Worm (Caenorhabditis elegans) whole organism, L4 larva: Measurements from ENCODE around the gene C16D9.9.

Experiments
- D1046.2 ChIP-seq: fragments of 200-800 bp; sonication (Bioruptor generic); IDR thresholded peaks from 2 replicates; pipeline ENCODE4 v1.3.6; 2022; ENCODE audit warnings: missing genetic modification characterization, missing compliant biosample characterization
- F44E2.7 ChIP-seq: fragments of 200-800 bp; sonication (Bioruptor generic); IDR thresholded peaks from 2 replicates; pipeline ENCODE4 v2.1.2; 2022; ENCODE audit warnings: missing genetic modification characterization, missing compliant biosample characterization
- Y48G9A.11 ChIP-seq: fragments of 200-800 bp; sonication (Bioruptor generic); IDR thresholded peaks from 2 replicates; pipeline ENCODE4 v1.3.6; 2022; ENCODE audit warnings: missing genetic modification reagents, missing genetic modification characterization, missing compliant biosample characterization
- Y5F2A.4 ChIP-seq: fragments of 200-800 bp; sonication (Bioruptor generic); optimal IDR thresholded peaks from 2 replicates; lab custom pipeline; 2018; ENCODE audit warnings: mild to moderate bottlenecking, missing genetic modification characterization, missing compliant biosample characterization
- Y75B8A.6 ChIP-seq: fragments of 200-800 bp; sonication (Bioruptor generic); IDR thresholded peaks from 2 replicates; pipeline ENCODE4 v1.3.6; 2022; ENCODE audit warnings: missing genetic modification reagents, missing genetic modification characterization, missing compliant biosample characterization
- ZK337.2 ChIP-seq: fragments of 200-800 bp; sonication (Bioruptor generic); IDR thresholded peaks from 2 replicates; pipeline ENCODE4 v1.3.6; 2022; ENCODE audit warnings: missing genetic modification reagents, missing genetic modification characterization, missing compliant biosample characterization
- aha-1 ChIP-seq: fragments of 150-350 bp; peaks from one replicate; lab custom pipeline; 2014; ENCODE audit warnings: missing biosample characterization, missing genetic modification characterization
- ceh-82 ChIP-seq: sonication (generic microtip); optimal IDR thresholded peaks from 2 replicates; lab custom pipeline; 2017; ENCODE audit warnings: missing biosample characterization, missing genetic modification characterization
- cey-2 ChIP-seq: sonication (generic microtip); optimal IDR thresholded peaks from 3 replicates; lab custom pipeline; 2017; ENCODE audit warnings: missing genetic modification characterization, mild to moderate bottlenecking, missing compliant biosample characterization, antibody characterized with exemption, borderline replicate concordance; ENCODE audit not compliant: insufficient read depth
- ctbp-1 ChIP-seq: fragments of 200-800 bp; sonication (Bioruptor generic); IDR thresholded peaks from 2 replicates; pipeline ENCODE4 v1.3.6; 2022; ENCODE audit warnings: missing genetic modification reagents, missing genetic modification characterization, missing compliant biosample characterization
- daf-16 ChIP-seq, 3 experiments: sonication (generic microtip); optimal IDR thresholded peaks; 2 replicates each; lab custom pipeline; 2016 to 2017; ENCODE audit warnings: missing genetic modification characterization in 3 of 3, missing genetic modification reagents in 3 of 3, mild to moderate bottlenecking in 2 of 3, missing compliant biosample characterization in 2 of 3, missing biosample characterization in 1 of 3, moderate library complexity in 1 of 3
- daf-19 ChIP-seq: fragments of 200-800 bp; sonication (Bioruptor generic); conservative IDR thresholded peaks from 2 replicates; pipeline ENCODE4 v1.3.6; 2022; ENCODE audit warnings: missing genetic modification characterization, missing compliant biosample characterization
- daf-8 ChIP-seq: fragments of 200-800 bp; sonication (Bioruptor generic); IDR thresholded peaks from 2 replicates; pipeline ENCODE4 v1.3.6; 2022; ENCODE audit warnings: missing genetic modification characterization, missing compliant biosample characterization
- dmd-6 ChIP-seq: fragments of 200-800 bp; sonication (Bioruptor generic); IDR thresholded peaks from 2 replicates; pipeline ENCODE4 v1.3.6; 2022; ENCODE audit warnings: missing genetic modification reagents, missing genetic modification characterization, missing compliant biosample characterization
- dmd-8 ChIP-seq: fragments of 200-800 bp; sonication (Bioruptor generic); IDR thresholded peaks from 2 replicates; pipeline ENCODE4 v1.3.6; 2022; ENCODE audit warnings: missing genetic modification characterization, missing compliant biosample characterization
- duxl-1 ChIP-seq: sonication (generic microtip); optimal IDR thresholded peaks from 2 replicates; lab custom pipeline; 2016; ENCODE audit warnings: mild to moderate bottlenecking, missing genetic modification characterization, moderate library complexity, missing compliant biosample characterization; ENCODE audit not compliant: poor library complexity
- dve-1 ChIP-seq: sonication (generic microtip); optimal IDR thresholded peaks from 2 replicates; lab custom pipeline; 2017; ENCODE audit warnings: antibody characterized with exemption, mild to moderate bottlenecking, missing genetic modification characterization, missing compliant biosample characterization; ENCODE audit not compliant: insufficient read depth
- fos-1 ChIP-seq: fragments of 150-350 bp; optimal IDR thresholded peaks from 2 replicates; lab custom pipeline; 2014; ENCODE audit warnings: missing biosample characterization, missing genetic modification characterization
- hif-1 ChIP-seq, 2 experiments: sonication (generic microtip); optimal IDR thresholded peaks; 2 replicates each; lab custom pipeline; 2016 to 2017; ENCODE audit warnings: missing compliant biosample characterization in 2 of 2, missing genetic modification characterization in 2 of 2, missing genetic modification reagents in 2 of 2, missing genotype in 2 of 2, mild to moderate bottlenecking in 1 of 2
- hlh-11 ChIP-seq: fragments of 200-800 bp; sonication (Bioruptor generic); optimal IDR thresholded peaks from 2 replicates; lab custom pipeline; 2018; ENCODE audit warnings: mild to moderate bottlenecking, missing genetic modification characterization, missing compliant biosample characterization
- jun-1 ChIP-seq: fragments of 150-350 bp; optimal IDR thresholded peaks from 2 replicates; lab custom pipeline; 2014; ENCODE audit warnings: missing biosample characterization, missing genetic modification reagents, missing genetic modification characterization
- lin-1 ChIP-seq: fragments of 200-800 bp; sonication (Bioruptor generic); IDR thresholded peaks from 2 replicates; pipeline ENCODE4 v1.3.6; 2022; ENCODE audit warnings: missing genetic modification reagents, missing genetic modification characterization, missing compliant biosample characterization
- lin-38 ChIP-seq: fragments of 200-800 bp; sonication (Bioruptor generic); IDR thresholded peaks from 2 replicates; pipeline ENCODE4 v1.3.6; 2022; ENCODE audit warnings: missing genetic modification reagents, missing genetic modification characterization, missing compliant biosample characterization
- lir-3 ChIP-seq: sonication (generic microtip); optimal IDR thresholded peaks from 2 replicates; lab custom pipeline; 2016; ENCODE audit warnings: mild to moderate bottlenecking, missing genetic modification characterization, missing compliant biosample characterization
- madf-5 ChIP-seq, 2 experiments: fragments of 200-800 bp; sonication (Bioruptor generic); IDR thresholded peaks; 2 replicates each; pipeline ENCODE4 v1.3.6; 2022; ENCODE audit warnings: missing compliant biosample characterization in 2 of 2, missing genetic modification characterization in 2 of 2
- mdl-1 ChIP-seq, 2 experiments: fragments of 150-350 bp in 1 of 2; sonication (generic microtip) in 1 of 2; optimal IDR thresholded peaks; 2 replicates each; lab custom pipeline; 2014 to 2017; ENCODE audit warnings: missing biosample characterization in 2 of 2, missing genetic modification characterization in 2 of 2
- mep-1 ChIP-seq: fragments of 150-350 bp; sonication (generic microtip); optimal IDR thresholded peaks from 3 replicates; lab custom pipeline; 2014; ENCODE audit warnings: missing biosample characterization, missing genetic modification characterization
- mes-2 ChIP-seq: sonication (generic microtip); optimal IDR thresholded peaks from 2 replicates; lab custom pipeline; 2016; ENCODE audit warnings: missing genotype, mild to moderate bottlenecking, missing genetic modification characterization, missing compliant biosample characterization; ENCODE audit not compliant: poor library complexity, severe bottlenecking
- nhr-10 ChIP-seq: fragments of 150-350 bp; optimal IDR thresholded peaks from 2 replicates; lab custom pipeline; 2014; ENCODE audit warnings: missing biosample characterization, missing genetic modification characterization
- nhr-11 ChIP-seq: fragments of 150-350 bp; optimal IDR thresholded peaks from 2 replicates; lab custom pipeline; 2014; ENCODE audit warnings: missing biosample characterization, missing genetic modification characterization
- nhr-28 ChIP-seq: fragments of 150-350 bp; optimal IDR thresholded peaks from 2 replicates; lab custom pipeline; 2014; ENCODE audit warnings: missing biosample characterization, missing genetic modification characterization
- nhr-76 ChIP-seq: fragments of 150-350 bp; optimal IDR thresholded peaks from 2 replicates; lab custom pipeline; 2014; ENCODE audit warnings: missing biosample characterization, missing genetic modification characterization
- php-3 ChIP-seq: fragments of 200-800 bp; sonication (Bioruptor generic); IDR thresholded peaks from 2 replicates; pipeline ENCODE4 v1.3.6; 2022; ENCODE audit warnings: missing genetic modification reagents, missing genetic modification characterization, missing compliant biosample characterization
- pqm-1 ChIP-seq: sonication (generic microtip); optimal IDR thresholded peaks from 2 replicates; lab custom pipeline; 2017; ENCODE audit warnings: missing biosample characterization, missing genetic modification characterization
- rbr-2 ChIP-seq: sonication (generic microtip); optimal IDR thresholded peaks from 2 replicates; lab custom pipeline; 2016; ENCODE audit warnings: missing genotype, missing genetic modification characterization, missing compliant biosample characterization
- saeg-2 ChIP-seq: fragments of 200-800 bp; sonication (Bioruptor generic); IDR thresholded peaks from 2 replicates; pipeline ENCODE4 v1.3.6; 2022; ENCODE audit warnings: missing genetic modification reagents, missing genetic modification characterization, missing compliant biosample characterization
- sdz-12 ChIP-seq: fragments of 200-800 bp; sonication (Bioruptor generic); optimal IDR thresholded peaks from 2 replicates; lab custom pipeline; 2018; ENCODE audit warnings: mild to moderate bottlenecking, missing genetic modification characterization, missing compliant biosample characterization
- set-16 ChIP-seq: fragments of 200-800 bp; sonication (Bioruptor generic); IDR thresholded peaks from 2 replicates; pipeline ENCODE4 v1.3.6; 2022; ENCODE audit warnings: missing genetic modification reagents, missing genetic modification characterization, missing compliant biosample characterization
- spr-3 ChIP-seq: fragments of 200-800 bp; sonication (Bioruptor generic); optimal IDR thresholded peaks from 2 replicates; lab custom pipeline; 2018; ENCODE audit warnings: mild to moderate bottlenecking, missing genetic modification characterization, missing compliant biosample characterization
- tag-97 ChIP-seq: fragments of 200-800 bp; sonication (Bioruptor generic); IDR thresholded peaks from 2 replicates; pipeline ENCODE4 v1.3.6; 2022; ENCODE audit warnings: missing genetic modification characterization, missing compliant biosample characterization
- tra-1 ChIP-seq: fragments of 200-800 bp; sonication (Bioruptor generic); IDR thresholded peaks from 2 replicates; pipeline ENCODE4 v1.3.6; 2022; ENCODE audit warnings: missing genetic modification reagents, missing genetic modification characterization, missing compliant biosample characterization
- unc-62 ChIP-seq, 3 experiments: fragments of 150-350 bp in 1 of 3; sonication (generic microtip); optimal IDR thresholded peaks in 2 of 3; peaks in 1 of 3; 1 replicate in 1 of 3; 2 replicates in 2 of 3; lab custom pipeline; 2014 to 2017; ENCODE audit warnings: missing biosample characterization in 3 of 3, missing genetic modification characterization in 3 of 3, missing genetic modification reagents in 3 of 3, missing genotype in 1 of 3

Gene C16D9.9

DNA sequence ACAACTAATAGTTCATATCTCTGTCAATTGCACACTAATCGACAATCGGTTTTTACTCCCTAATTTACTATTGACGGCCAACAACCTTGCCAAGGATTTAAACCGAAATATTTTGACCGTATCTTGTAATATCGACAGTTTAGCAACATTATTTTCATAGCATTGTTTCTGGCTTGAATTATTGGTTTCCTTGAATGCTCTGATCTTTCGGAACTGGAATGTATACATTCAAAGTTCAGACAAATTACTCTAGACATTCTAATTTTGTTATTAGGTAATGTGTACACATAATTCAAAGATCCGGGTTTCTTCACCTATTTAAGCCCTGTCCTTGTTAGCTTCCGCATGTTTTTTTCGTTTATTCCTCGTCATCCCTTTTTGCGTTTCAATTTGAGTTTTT lies at the start of gene C16D9.9:
Gene C16D9.9 (plus strand): TSS at position 301 of the 400 bp plus-strand sequence.
- TF ChIP-seq lin-1 (GFP tag; lab: Robert Waterston, UW) (no peak), ZK337.2 (no peak)

DNA sequence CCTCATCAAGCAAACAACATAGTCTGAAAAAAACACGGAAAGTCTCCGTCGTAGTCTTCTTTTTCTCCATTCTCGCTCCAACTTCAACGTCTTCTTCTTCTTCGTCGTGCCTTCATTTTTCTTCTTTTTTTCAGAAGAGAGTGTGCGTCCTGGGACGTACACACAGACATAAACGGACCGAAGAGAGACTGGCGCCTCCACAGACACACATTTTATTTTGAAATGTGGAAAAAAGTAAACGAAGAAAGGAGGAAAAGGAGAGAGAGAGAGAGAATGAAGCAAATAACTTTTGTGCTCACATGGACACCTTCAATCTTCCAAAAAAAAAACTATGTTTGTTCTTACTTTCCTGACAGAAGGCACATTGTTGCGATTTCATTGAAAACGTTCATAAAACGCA lies 48.9 kb upstream of the C16D9.9 start:
- TF ChIP-seq cey-2 (tag; lab: Kevin White, UChicago) (no peak), lin-38 (GFP tag; lab: Robert Waterston, UW) (0 out of 2 replicates have a peak, but pooled peaks have one; percentile 7), jun-1 (tag; lab: Kevin White, UChicago) (no peak), nhr-76 (tag; lab: Kevin White, UChicago) (no peak), mep-1 (tag; lab: Kevin White, UChicago) (peak; percentile 12), aha-1 (tag; lab: Kevin White, UChicago) (peak; percentile 68), mes-2 (tag; lab: Kevin White, UChicago) (peak; percentile 32), unc-62 (GFP tag; optimal IDR thresholded peaks at IDR 0.05 in 1 of 2; lab: Kevin White, UChicago) (peak in 1 of 2 experiments; percentile 48), unc-62 (tag; optimal IDR thresholded peaks at IDR 0.05; lab: Kevin White, UChicago) (no peak), rbr-2 (tag; lab: Kevin White, UChicago) (peak; percentile 5)

DNA sequence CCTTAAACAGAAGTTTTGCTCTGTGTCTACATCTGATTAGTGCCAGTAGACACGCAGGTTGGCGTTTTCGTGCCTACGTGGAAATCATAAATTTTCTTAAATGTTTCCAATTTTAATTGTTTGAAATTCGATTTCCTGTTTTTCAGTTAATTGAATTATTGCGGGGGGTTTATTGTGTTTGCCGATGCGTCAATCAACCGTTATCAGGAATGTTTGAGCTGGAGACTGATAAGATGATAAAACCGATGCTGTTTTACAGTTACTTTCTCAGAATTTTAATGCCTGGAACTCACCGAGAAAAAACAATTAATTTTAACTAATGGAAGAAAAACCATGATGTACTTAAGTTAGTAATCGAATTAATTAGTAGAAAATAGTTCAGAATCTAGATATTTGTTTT lies 46.9 kb upstream of the C16D9.9 start:
- no peak for TF ChIP-seq unc-62 (GFP tag; optimal IDR thresholded peaks at IDR 0.05 in 1 of 2; lab: Kevin White, UChicago)
- TF ChIP-seq unc-62 (tag; optimal IDR thresholded peaks at IDR 0.05; lab: Kevin White, UChicago) = no peak
- no peak for TF ChIP-seq daf-8
- peak; percentile 77 for TF ChIP-seq php-3
- no peak for TF ChIP-seq ZK337.2
- TF ChIP-seq madf-5 (GFP tag; IDR thresholded peaks at IDR 0.05; lab: Robert Waterston, UW) = no peak
- no peak for TF ChIP-seq spr-3
- TF ChIP-seq hlh-11 (tag; lab: Kevin White, UChicago) = peak; percentile 63
- TF ChIP-seq nhr-10 (tag; lab: Kevin White, UChicago) = no peak
- TF ChIP-seq dmd-8 (GFP tag; lab: Robert Waterston, UW) = no peak
- no peak for TF ChIP-seq daf-19 (GFP tag; lab: Robert Waterston, UW)
- no peak for TF ChIP-seq Y48G9A.11 (GFP tag; lab: Robert Waterston, UW)
- no peak for TF ChIP-seq Y5F2A.4
- TF ChIP-seq nhr-28 (tag; lab: Kevin White, UChicago) = peak; percentile 25
- no peak for TF ChIP-seq ctbp-1 (GFP tag; lab: Robert Waterston, UW)
- TF ChIP-seq saeg-2 = no peak
- TF ChIP-seq duxl-1 (tag; lab: Kevin White, UChicago) = no peak
- TF ChIP-seq fos-1 (tag; lab: Kevin White, UChicago) = no peak
- no peak for TF ChIP-seq daf-16 (GFP tag; optimal IDR thresholded peaks at IDR 0.05; lab: Kevin White, UChicago)
- TF ChIP-seq daf-16 (tag; optimal IDR thresholded peaks at IDR 0.05; lab: Kevin White, UChicago) = peak; percentile 60
- peak in 1 of 2 experiments; percentile 23 for TF ChIP-seq hif-1 (tag; optimal IDR thresholded peaks at IDR 0.05; lab: Kevin White, UChicago)
- no peak for TF ChIP-seq lir-3 (tag; lab: Kevin White, UChicago)
- peak; percentile 53 for TF ChIP-seq lin-1 (GFP tag; lab: Robert Waterston, UW)
- TF ChIP-seq nhr-76 (tag; lab: Kevin White, UChicago) = no peak
- TF ChIP-seq nhr-11 (tag; lab: Kevin White, UChicago) = no peak
- no peak for TF ChIP-seq ceh-82 (tag; lab: Kevin White, UChicago)
- peak; percentile 45 for TF ChIP-seq dve-1 (tag; lab: Kevin White, UChicago)
- no peak for TF ChIP-seq Y75B8A.6 (GFP tag; lab: Robert Waterston, UW)
- TF ChIP-seq sdz-12 (GFP tag; lab: Kevin White, UChicago) = no peak
- TF ChIP-seq D1046.2 (GFP tag; lab: Robert Waterston, UW) = no peak
- TF ChIP-seq tra-1 (GFP tag; lab: Robert Waterston, UW) = peak; percentile 53; the same call in 1 of the 2 replicates
- TF ChIP-seq set-16 = no peak
- TF ChIP-seq tag-97 (GFP tag; lab: Robert Waterston, UW) = no peak
- no peak for TF ChIP-seq mdl-1 (tag; optimal IDR thresholded peaks at IDR 0.05; lab: Kevin White, UChicago)
- TF ChIP-seq pqm-1 = peak; percentile 66
- TF ChIP-seq F44E2.7 (GFP tag; lab: Robert Waterston, UW) = no peak
- peak; percentile 81 for TF ChIP-seq dmd-6 (GFP tag; lab: Robert Waterston, UW)
- TF ChIP-seq, all 104 proteins: peak for 10
